Fruit fly (Drosophila melanogaster): Measurements from ENCODE around the gene Anp.

Anp gene

dm6 chr3R:30208766-30209484 lies 823 bp upstream of the Anp start, which contains the start of gene RpS7 (continued):
- TF ChIP-seq nom (GFP tag; optimal IDR thresholded peaks at IDR 0.05), result peak; percentile 90
- TF ChIP-seq en (GFP tag; optimal IDR thresholded peaks at IDR 0.05), result no peak
- peak; percentile 70 for TF ChIP-seq HLH3B (GFP tag; IDR thresholded peaks at IDR 0.05)
- peak; percentile 90 for TF ChIP-seq MTF-1 (GFP tag; optimal IDR thresholded peaks at IDR 0.05; ENCODE audit: borderline replicate concordance)
- TF ChIP-seq Rx (GFP tag; IDR thresholded peaks at IDR 0.05), result peak; percentile 77
- TF ChIP-seq CG9932 (GFP tag; IDR thresholded peaks at IDR 0.05), result peak; percentile 86
- no peak for TF ChIP-seq maf-S (GFP tag; optimal IDR thresholded peaks at IDR 0.05)
- TF ChIP-seq pnt (GFP tag; optimal IDR thresholded peaks at IDR 0.05), result no peak
- no peak for TF ChIP-seq CkIIα-i1 (GFP tag; IDR thresholded peaks at IDR 0.05)
- peak; percentile 38 for TF ChIP-seq CG9876 (GFP tag; optimal IDR thresholded peaks at IDR 0.05)
- peak; percentile 39; the same call in 1 of the 2 replicates for TF ChIP-seq ssp (GFP tag; IDR thresholded peaks at IDR 0.05)
- TF ChIP-seq Lhr (GFP tag; optimal IDR thresholded peaks at IDR 0.05), result peak; percentile 51
- TF ChIP-seq odd (GFP tag; optimal IDR thresholded peaks at IDR 0.05), result peak; percentile 88
- peak; percentile 6 for TF ChIP-seq repo (GFP tag; optimal IDR thresholded peaks at IDR 0.05)
- TF ChIP-seq Dip3 (GFP tag; optimal IDR thresholded peaks at IDR 0.05), result peak; percentile 45
- peak in 1 of 2 experiments; percentile 12 for TF ChIP-seq Hr78 (GFP tag; optimal IDR thresholded peaks at IDR 0.05)
- TF ChIP-seq CG12942 (GFP tag; optimal IDR thresholded peaks at IDR 0.05), result peak; percentile 2
- TF ChIP-seq Xbp1 (GFP tag; optimal IDR thresholded peaks at IDR 0.05), result peak; percentile 37
- TF ChIP-seq CG2120 (GFP tag; optimal IDR thresholded peaks at IDR 0.05), result peak; percentile 54
- TF ChIP-seq zfh2 (GFP tag; optimal IDR thresholded peaks at IDR 0.05), result peak; percentile 31
- peak; percentile 50; the same call in 1 of the 2 replicates for TF ChIP-seq Ada2b (GFP tag; IDR thresholded peaks at IDR 0.05)
- TF ChIP-seq her (GFP tag; optimal IDR thresholded peaks at IDR 0.05), result peak; percentile 96
- TF ChIP-seq toy (GFP tag; IDR thresholded peaks at IDR 0.05), result 0 out of 2 replicates have a peak, but pooled peaks have one; percentile 33
- TF ChIP-seq ERR (GFP tag; optimal IDR thresholded peaks at IDR 0.05), result no peak
- no peak for TF ChIP-seq Tbp (GFP tag; optimal IDR thresholded peaks at IDR 0.05)
- TF ChIP-seq CG6683 (GFP tag; optimal IDR thresholded peaks at IDR 0.05), result peak; percentile 46
- no peak for TF ChIP-seq CG3065 (GFP tag; optimal IDR thresholded peaks at IDR 0.05)
- TF ChIP-seq CG1603 (tag; optimal IDR thresholded peaks at IDR 0.05), result peak; percentile 73
- TF ChIP-seq dmrt11E (tag; optimal IDR thresholded peaks at IDR 0.05), result peak; percentile 45
- TF ChIP-seq pros (GFP tag; optimal IDR thresholded peaks at IDR 0.05), result peak; percentile 33
- peak; percentile 48 for TF ChIP-seq ac (GFP tag; optimal IDR thresholded peaks at IDR 0.05)
- TF ChIP-seq CG3163 (GFP tag; optimal IDR thresholded peaks at IDR 0.05), result peak; percentile 22
- peak; percentile 62 for TF ChIP-seq danr (GFP tag; IDR thresholded peaks at IDR 0.05)
- TF ChIP-seq CG2678 (tag; optimal IDR thresholded peaks at IDR 0.05), result peak; percentile 60
- TF ChIP-seq CG14667 (GFP tag; IDR thresholded peaks at IDR 0.05), result no peak
- peak; percentile 83 for TF ChIP-seq CG17328 (GFP tag; IDR thresholded peaks at IDR 0.05)
- TF ChIP-seq usp (GFP tag; optimal IDR thresholded peaks at IDR 0.05), result no peak
- TF ChIP-seq slp2 (GFP tag; optimal IDR thresholded peaks at IDR 0.05), result peak; percentile 37
- TF ChIP-seq CG15479 (GFP tag; optimal IDR thresholded peaks at IDR 0.05), result no peak
- peak; percentile 98 for TF ChIP-seq CG14860 (GFP tag; IDR thresholded peaks at IDR 0.05; ENCODE audit: partially characterized antibody)
- TF ChIP-seq Bgb (GFP tag; IDR thresholded peaks at IDR 0.05; ENCODE audit: partially characterized antibody), result peak; percentile 96
- TF ChIP-seq CG17568 (GFP tag; optimal IDR thresholded peaks at IDR 0.05), result peak; percentile 90
- TF ChIP-seq CG34376 (GFP tag; optimal IDR thresholded peaks at IDR 0.05), result peak; percentile 92
- TF ChIP-seq Myb (GFP tag; optimal IDR thresholded peaks at IDR 0.05), result peak; percentile 89
- peak; percentile 55 for TF ChIP-seq stwl (tag; optimal IDR thresholded peaks at IDR 0.05)
- peak; percentile 69 for TF ChIP-seq CG2712 (tag; optimal IDR thresholded peaks at IDR 0.05)
- TF ChIP-seq mam (GFP tag; optimal IDR thresholded peaks at IDR 0.05), result peak; percentile 25
- TF ChIP-seq CG13624 (GFP tag; optimal IDR thresholded peaks at IDR 0.05), result peak; percentile 44
- peak; percentile 87 for TF ChIP-seq Sox100B (GFP tag; optimal IDR thresholded peaks at IDR 0.05)
